Worm (Caenorhabditis elegans) whole organism, L4 larva: ENCODE results near the gene let-721.
A peak's percentile ranks its signal among the peaks of the same experiment; 100 is the strongest.

ENCODE experiments used
- D1046.2 ChIP-seq: fragments of 200-800 bp; sonication (Bioruptor generic); IDR thresholded peaks from 2 replicates; pipeline ENCODE4 v1.3.6; 2022; ENCODE audit warnings: missing genetic modification characterization, missing compliant biosample characterization
- F26F4.8 ChIP-seq: fragments of 200-800 bp; sonication (Bioruptor generic); conservative IDR thresholded peaks from 2 replicates; pipeline ENCODE4 v1.3.6; 2022; ENCODE audit warnings: missing genetic modification characterization, missing compliant biosample characterization
- T26A8.4 ChIP-seq: fragments of 200-800 bp; sonication (Bioruptor generic); IDR thresholded peaks from 2 replicates; pipeline ENCODE4 v1.3.6; 2022; ENCODE audit warnings: missing genetic modification characterization, missing compliant biosample characterization
- Y105C5A.15 ChIP-seq: fragments of 200-800 bp; sonication (Bioruptor generic); IDR thresholded peaks from 2 replicates; pipeline ENCODE4 v1.3.6; 2022; ENCODE audit warnings: missing genetic modification characterization, missing compliant biosample characterization
- Y48G9A.11 ChIP-seq: fragments of 200-800 bp; sonication (Bioruptor generic); IDR thresholded peaks from 2 replicates; pipeline ENCODE4 v1.3.6; 2022; ENCODE audit warnings: missing genetic modification reagents, missing genetic modification characterization, missing compliant biosample characterization
- Y5F2A.4 ChIP-seq: fragments of 200-800 bp; sonication (Bioruptor generic); optimal IDR thresholded peaks from 2 replicates; lab custom pipeline; 2018; ENCODE audit warnings: mild to moderate bottlenecking, missing genetic modification characterization, missing compliant biosample characterization
- ZK337.2 ChIP-seq: fragments of 200-800 bp; sonication (Bioruptor generic); IDR thresholded peaks from 2 replicates; pipeline ENCODE4 v1.3.6; 2022; ENCODE audit warnings: missing genetic modification reagents, missing genetic modification characterization, missing compliant biosample characterization
- aha-1 ChIP-seq: fragments of 150-350 bp; peaks from one replicate; lab custom pipeline; 2014; ENCODE audit warnings: missing biosample characterization, missing genetic modification characterization
- arid-1 ChIP-seq: fragments of 200-800 bp; sonication (Bioruptor generic); conservative IDR thresholded peaks from 2 replicates; pipeline ENCODE4 v1.3.6; 2022; ENCODE audit warnings: missing genetic modification reagents, missing genetic modification characterization, missing compliant biosample characterization
- attf-4 ChIP-seq: sonication (generic microtip); optimal IDR thresholded peaks from 3 replicates; lab custom pipeline; 2017; ENCODE audit warnings: missing biosample characterization, missing genetic modification characterization
- ceh-32 ChIP-seq: sonication (generic microtip); optimal IDR thresholded peaks from 2 replicates; lab custom pipeline; 2016; ENCODE audit warnings: mild to moderate bottlenecking, missing genetic modification characterization, missing compliant biosample characterization; ENCODE audit not compliant: poor library complexity
- ceh-44 ChIP-seq: fragments of 200-800 bp; sonication (Bioruptor generic); IDR thresholded peaks from 2 replicates; pipeline ENCODE4 v1.3.6; 2022; ENCODE audit warnings: missing genetic modification reagents, missing genetic modification characterization, missing compliant biosample characterization
- ceh-62 ChIP-seq: sonication (generic microtip); optimal IDR thresholded peaks from 2 replicates; lab custom pipeline; 2017; ENCODE audit warnings: missing biosample characterization, missing genetic modification characterization
- ceh-82 ChIP-seq: sonication (generic microtip); optimal IDR thresholded peaks from 2 replicates; lab custom pipeline; 2017; ENCODE audit warnings: missing biosample characterization, missing genetic modification characterization
- ctbp-1 ChIP-seq: fragments of 200-800 bp; sonication (Bioruptor generic); IDR thresholded peaks from 2 replicates; pipeline ENCODE4 v1.3.6; 2022; ENCODE audit warnings: missing genetic modification reagents, missing genetic modification characterization, missing compliant biosample characterization
- daf-12 ChIP-seq: fragments of 150-350 bp; optimal IDR thresholded peaks from 2 replicates; lab custom pipeline; 2014; ENCODE audit warnings: missing biosample characterization, missing genetic modification reagents, missing genetic modification characterization
- daf-19 ChIP-seq: fragments of 200-800 bp; sonication (Bioruptor generic); conservative IDR thresholded peaks from 2 replicates; pipeline ENCODE4 v1.3.6; 2022; ENCODE audit warnings: missing genetic modification characterization, missing compliant biosample characterization
- dmd-8 ChIP-seq: fragments of 200-800 bp; sonication (Bioruptor generic); IDR thresholded peaks from 2 replicates; pipeline ENCODE4 v1.3.6; 2022; ENCODE audit warnings: missing genetic modification characterization, missing compliant biosample characterization
- duxl-1 ChIP-seq: sonication (generic microtip); optimal IDR thresholded peaks from 2 replicates; lab custom pipeline; 2016; ENCODE audit warnings: mild to moderate bottlenecking, missing genetic modification characterization, moderate library complexity, missing compliant biosample characterization; ENCODE audit not compliant: poor library complexity
- dve-1 ChIP-seq: sonication (generic microtip); optimal IDR thresholded peaks from 2 replicates; lab custom pipeline; 2017; ENCODE audit warnings: antibody characterized with exemption, mild to moderate bottlenecking, missing genetic modification characterization, missing compliant biosample characterization; ENCODE audit not compliant: insufficient read depth
- egl-27 ChIP-seq: sonication (generic microtip); optimal IDR thresholded peaks from 3 replicates; lab custom pipeline; 2017; ENCODE audit warnings: missing biosample characterization, missing genetic modification reagents, missing genetic modification characterization
- fkh-10 ChIP-seq: fragments of 150-350 bp; optimal IDR thresholded peaks from 2 replicates; lab custom pipeline; 2014; ENCODE audit warnings: missing biosample characterization, missing genetic modification reagents, missing genetic modification characterization
- fos-1 ChIP-seq: fragments of 150-350 bp; optimal IDR thresholded peaks from 2 replicates; lab custom pipeline; 2014; ENCODE audit warnings: missing biosample characterization, missing genetic modification characterization
- gei-8 ChIP-seq: fragments of 200-800 bp; sonication (Bioruptor generic); optimal IDR thresholded peaks from 2 replicates; lab custom pipeline; 2018; ENCODE audit warnings: mild to moderate bottlenecking, missing genetic modification characterization, missing compliant biosample characterization
- hlh-30 ChIP-seq: sonication (generic microtip); optimal IDR thresholded peaks from 2 replicates; lab custom pipeline; 2017; ENCODE audit warnings: antibody characterized with exemption, mild to moderate bottlenecking, missing genetic modification characterization, missing compliant biosample characterization; ENCODE audit not compliant: insufficient read depth
- lin-1 ChIP-seq: fragments of 200-800 bp; sonication (Bioruptor generic); IDR thresholded peaks from 2 replicates; pipeline ENCODE4 v1.3.6; 2022; ENCODE audit warnings: missing genetic modification reagents, missing genetic modification characterization, missing compliant biosample characterization
- lin-13 ChIP-seq: fragments of 150-350 bp; optimal IDR thresholded peaks from 2 replicates; lab custom pipeline; 2014; ENCODE audit warnings: missing biosample characterization, missing genetic modification reagents, missing genetic modification characterization
- lin-15B ChIP-seq: fragments of 150-350 bp; sonication (generic microtip); optimal IDR thresholded peaks from 3 replicates; lab custom pipeline; 2014; ENCODE audit warnings: missing biosample characterization, missing genetic modification characterization
- lin-29 ChIP-seq: fragments of 200-800 bp; sonication (Bioruptor generic); IDR thresholded peaks from 2 replicates; pipeline ENCODE4 v1.3.6; 2022; ENCODE audit warnings: missing genetic modification reagents, missing genetic modification characterization, missing compliant biosample characterization
- lin-38 ChIP-seq: fragments of 200-800 bp; sonication (Bioruptor generic); IDR thresholded peaks from 2 replicates; pipeline ENCODE4 v1.3.6; 2022; ENCODE audit warnings: missing genetic modification reagents, missing genetic modification characterization, missing compliant biosample characterization
- lsy-2 ChIP-seq, 2 experiments: fragments of 150-350 bp in 1 of 2; sonication (generic microtip) in 1 of 2; optimal IDR thresholded peaks; 2 replicates each; lab custom pipeline; 2014 to 2017; ENCODE audit warnings: missing biosample characterization in 2 of 2, missing genetic modification characterization in 2 of 2
- madf-5 ChIP-seq, 2 experiments: fragments of 200-800 bp; sonication (Bioruptor generic); IDR thresholded peaks; 2 replicates each; pipeline ENCODE4 v1.3.6; 2022; ENCODE audit warnings: missing compliant biosample characterization in 2 of 2, missing genetic modification characterization in 2 of 2
- mdl-1 ChIP-seq, 2 experiments: fragments of 150-350 bp in 1 of 2; sonication (generic microtip) in 1 of 2; optimal IDR thresholded peaks; 2 replicates each; lab custom pipeline; 2014 to 2017; ENCODE audit warnings: missing biosample characterization in 2 of 2, missing genetic modification characterization in 2 of 2
- mdt-29 ChIP-seq: fragments of 200-800 bp; sonication (Bioruptor generic); IDR thresholded peaks from 2 replicates; pipeline ENCODE4 v1.3.6; 2022; ENCODE audit warnings: missing genetic modification reagents, missing genetic modification characterization, missing compliant biosample characterization
- mes-2 ChIP-seq: sonication (generic microtip); optimal IDR thresholded peaks from 2 replicates; lab custom pipeline; 2016; ENCODE audit warnings: missing genotype, mild to moderate bottlenecking, missing genetic modification characterization, missing compliant biosample characterization; ENCODE audit not compliant: poor library complexity, severe bottlenecking
- nhr-102 ChIP-seq: sonication (generic microtip); optimal IDR thresholded peaks from 2 replicates; lab custom pipeline; 2016; ENCODE audit warnings: mild to moderate bottlenecking, missing genetic modification characterization, moderate library complexity, missing compliant biosample characterization
- nhr-11 ChIP-seq: fragments of 150-350 bp; optimal IDR thresholded peaks from 2 replicates; lab custom pipeline; 2014; ENCODE audit warnings: missing biosample characterization, missing genetic modification characterization
- nhr-111 ChIP-seq: fragments of 200-800 bp; sonication (Bioruptor generic); optimal IDR thresholded peaks from 2 replicates; lab custom pipeline; 2018; ENCODE audit warnings: mild to moderate bottlenecking, missing genetic modification characterization, missing compliant biosample characterization
- nhr-25 ChIP-seq: sonication (generic microtip); optimal IDR thresholded peaks from 2 replicates; lab custom pipeline; 2017; ENCODE audit warnings: missing genetic modification characterization, mild to moderate bottlenecking, missing compliant biosample characterization, antibody characterized with exemption, moderate library complexity, borderline replicate concordance; ENCODE audit not compliant: insufficient read depth
- nhr-28 ChIP-seq: fragments of 150-350 bp; optimal IDR thresholded peaks from 2 replicates; lab custom pipeline; 2014; ENCODE audit warnings: missing biosample characterization, missing genetic modification characterization
- nhr-42 ChIP-seq: fragments of 200-800 bp; sonication (Bioruptor generic); IDR thresholded peaks from 2 replicates; pipeline ENCODE4 v1.3.6; 2022; ENCODE audit warnings: missing genetic modification characterization, missing compliant biosample characterization
- nhr-6 ChIP-seq: fragments of 150-350 bp; optimal IDR thresholded peaks from 2 replicates; lab custom pipeline; 2014; ENCODE audit warnings: missing biosample characterization, missing genetic modification characterization
- nhr-76 ChIP-seq: fragments of 150-350 bp; optimal IDR thresholded peaks from 2 replicates; lab custom pipeline; 2014; ENCODE audit warnings: missing biosample characterization, missing genetic modification characterization
- pqm-1 ChIP-seq: sonication (generic microtip); optimal IDR thresholded peaks from 2 replicates; lab custom pipeline; 2017; ENCODE audit warnings: missing biosample characterization, missing genetic modification characterization
- rbr-2 ChIP-seq: sonication (generic microtip); optimal IDR thresholded peaks from 2 replicates; lab custom pipeline; 2016; ENCODE audit warnings: missing genotype, missing genetic modification characterization, missing compliant biosample characterization
- saeg-2 ChIP-seq: fragments of 200-800 bp; sonication (Bioruptor generic); IDR thresholded peaks from 2 replicates; pipeline ENCODE4 v1.3.6; 2022; ENCODE audit warnings: missing genetic modification reagents, missing genetic modification characterization, missing compliant biosample characterization
- sdz-12 ChIP-seq: fragments of 200-800 bp; sonication (Bioruptor generic); optimal IDR thresholded peaks from 2 replicates; lab custom pipeline; 2018; ENCODE audit warnings: mild to moderate bottlenecking, missing genetic modification characterization, missing compliant biosample characterization
- snpc-1.2 ChIP-seq: fragments of 200-800 bp; sonication (Bioruptor generic); IDR thresholded peaks from 2 replicates; pipeline ENCODE4 v1.3.6; 2022; ENCODE audit warnings: missing genetic modification reagents, missing genetic modification characterization, missing compliant biosample characterization
- spr-1 ChIP-seq: sonication (generic microtip); optimal IDR thresholded peaks from 2 replicates; lab custom pipeline; 2016; ENCODE audit warnings: mild to moderate bottlenecking, missing genetic modification characterization, missing compliant biosample characterization
- vab-7 ChIP-seq: fragments of 200-800 bp; sonication (Bioruptor generic); IDR thresholded peaks from 2 replicates; pipeline ENCODE4 v1.3.6; 2022; ENCODE audit warnings: missing genetic modification reagents, missing genetic modification characterization, missing compliant biosample characterization
- zip-2 ChIP-seq: fragments of 150-350 bp; optimal IDR thresholded peaks from 2 replicates; lab custom pipeline; 2014; ENCODE audit warnings: missing biosample characterization, missing genetic modification characterization

let-721 gene

ce11 chrIII:6464113-6464571 lies 17.4 kb upstream of the let-721 start (continued):
- TF ChIP-seq lin-13 (GFP tag; lab: Kevin White, UChicago) (peak; percentile 71), lin-15B (tag; lab: Kevin White, UChicago) (no peak), attf-4 (no peak), zip-2 (tag; lab: Kevin White, UChicago) (peak; percentile 11), duxl-1 (peak; percentile 60), F26F4.8 (GFP tag; lab: Robert Waterston, UW) (no peak), Y5F2A.4 (GFP tag; lab: Kevin White, UChicago) (peak; percentile 46), ceh-32 (tag; lab: Kevin White, UChicago) (peak; percentile 36), spr-1 (tag; lab: Kevin White, UChicago) (peak; percentile 77), Y105C5A.15 (GFP tag; lab: Robert Waterston, UW) (peak; percentile 81; the same call in 1 of the 2 replicates), saeg-2 (peak; percentile 70; the same call in 1 of the 2 replicates), ctbp-1 (GFP tag; lab: Robert Waterston, UW) (peak; percentile 89), nhr-25 (tag; lab: Kevin White, UChicago) (peak; percentile 51), nhr-42 (peak; percentile 84), rbr-2 (peak; percentile 93), daf-12 (no peak), daf-19 (GFP tag; lab: Robert Waterston, UW) (no peak), ceh-82 (tag; lab: Kevin White, UChicago) (no peak), sdz-12 (GFP tag; lab: Kevin White, UChicago) (peak; percentile 25), lin-29 (GFP tag; lab: Robert Waterston, UW) (no peak; the same call in 1 of the 2 replicates), lin-38 (peak; percentile 84), vab-7 (peak; percentile 68), dve-1 (peak; percentile 96), snpc-1.2 (GFP tag; lab: Robert Waterston, UW) (peak; percentile 77), nhr-11 (tag; lab: Kevin White, UChicago) (peak; percentile 60), ceh-44 (GFP tag; lab: Robert Waterston, UW) (no peak), nhr-102 (tag; lab: Kevin White, UChicago) (peak; percentile 89), dmd-8 (peak; percentile 88), mes-2 (tag; lab: Kevin White, UChicago) (peak; percentile 71), nhr-28 (tag; lab: Kevin White, UChicago) (peak; percentile 91), ceh-62 (tag; lab: Kevin White, UChicago) (no peak), mdt-29 (GFP tag; lab: Robert Waterston, UW) (peak; percentile 85), D1046.2 (GFP tag; lab: Robert Waterston, UW) (peak; percentile 89), egl-27 (tag; lab: Kevin White, UChicago) (no peak), ZK337.2 (no peak), aha-1 (peak; percentile 95), T26A8.4 (GFP tag; lab: Robert Waterston, UW) (peak; percentile 92), nhr-6 (tag; lab: Kevin White, UChicago) (peak; percentile 91), mdl-1 (tag; optimal IDR thresholded peaks at IDR 0.05; lab: Kevin White, UChicago) (peak; percentile 81 to 95), gei-8 (GFP tag; lab: Kevin White, UChicago) (peak; percentile 86), hlh-30 (tag; lab: Kevin White, UChicago) (peak; percentile 95), fos-1 (no peak), nhr-76 (tag; lab: Kevin White, UChicago) (no peak), madf-5 (GFP tag; IDR thresholded peaks at IDR 0.05; lab: Robert Waterston, UW) (no peak), nhr-111 (no peak), lsy-2 (tag; optimal IDR thresholded peaks at IDR 0.05; lab: Kevin White, UChicago) (peak; percentile 22 to 78), pqm-1 (tag; lab: Kevin White, UChicago) (peak; percentile 96), fkh-10 (GFP tag; lab: Kevin White, UChicago) (no peak), lin-1 (GFP tag; lab: Robert Waterston, UW) (peak; percentile 92), arid-1 (GFP tag; lab: Robert Waterston, UW) (peak; percentile 94), Y48G9A.11 (peak; percentile 40; the same call in 1 of the 2 replicates)
